Worm (Caenorhabditis elegans) whole organism, L1 larva: ENCODE data around the gene C06A6.2.

Experiments
- C04F5.9 ChIP-seq: sonication (generic microtip); optimal IDR thresholded peaks from 2 replicates; lab custom pipeline; 2016; ENCODE audit warnings: missing genetic modification characterization, missing compliant biosample characterization
- C16A3.4 ChIP-seq: fragments of 150-350 bp; optimal IDR thresholded peaks from 2 replicates; lab custom pipeline; 2014; ENCODE audit warnings: missing biosample characterization, missing genetic modification characterization
- aha-1 ChIP-seq: fragments of 150-350 bp; optimal IDR thresholded peaks from 2 replicates; lab custom pipeline; 2014; ENCODE audit warnings: missing biosample characterization, missing genetic modification characterization
- blmp-1 ChIP-seq: fragments of 150-350 bp; optimal IDR thresholded peaks from 2 replicates; lab custom pipeline; 2014; ENCODE audit warnings: missing biosample characterization, missing genetic modification characterization
- ceh-63 ChIP-seq: fragments of 200-800 bp; sonication (Bioruptor generic); optimal IDR thresholded peaks from 2 replicates; lab custom pipeline; 2018; ENCODE audit warnings: mild to moderate bottlenecking, missing genetic modification characterization, missing compliant biosample characterization
- ceh-88 ChIP-seq: fragments of 200-800 bp; sonication (Bioruptor generic); IDR thresholded peaks from 2 replicates; pipeline ENCODE4 v1.3.6; 2022; ENCODE audit warnings: missing genetic modification characterization, missing compliant biosample characterization
- ceh-90 ChIP-seq: sonication (generic microtip); optimal IDR thresholded peaks from 2 replicates; lab custom pipeline; 2016; ENCODE audit warnings: missing genetic modification characterization, missing compliant biosample characterization
- ces-1 ChIP-seq: fragments of 150-350 bp; optimal IDR thresholded peaks from 2 replicates; lab custom pipeline; 2014; ENCODE audit warnings: missing biosample characterization, missing genetic modification reagents, missing genetic modification characterization
- dpl-1 ChIP-seq, 3 experiments: fragments of 150-350 bp in 2 of 3; sonication (generic microtip) in 1 of 3; optimal IDR thresholded peaks; 2 replicates each; lab custom pipeline; 2014 to 2017; ENCODE audit warnings: missing biosample characterization in 3 of 3, missing genetic modification characterization in 3 of 3, missing genetic modification reagents in 3 of 3
- dsc-1 ChIP-seq: sonication (generic microtip); optimal IDR thresholded peaks from 2 replicates; lab custom pipeline; 2016; ENCODE audit warnings: mild to moderate bottlenecking, missing genetic modification characterization, missing compliant biosample characterization
- efl-1 ChIP-seq, 4 experiments: fragments of 150-350 bp; optimal IDR thresholded peaks in 3 of 4; peaks in 1 of 4; 1 replicate in 1 of 4; 2 replicates in 3 of 4; lab custom pipeline; 2014; ENCODE audit warnings: missing biosample characterization in 2 of 4, missing genetic modification characterization in 2 of 4, missing genetic modification reagents in 2 of 4
- egl-13 ChIP-seq: sonication (generic microtip); optimal IDR thresholded peaks from 2 replicates; lab custom pipeline; 2016; ENCODE audit warnings: missing genotype, missing genetic modification reagents, missing genetic modification characterization, missing compliant biosample characterization
- elt-2 ChIP-seq: sonication (generic microtip); optimal IDR thresholded peaks from 2 replicates; lab custom pipeline; 2016; ENCODE audit warnings: missing genetic modification characterization, mild to moderate bottlenecking, inconsistent platforms, missing compliant biosample characterization, missing genetic modification reagents
- elt-3 ChIP-seq, 6 experiments: fragments of 150-350 bp in 1 of 6; sonication (generic microtip); optimal IDR thresholded peaks; 2 replicates each; lab custom pipeline; 2017 to 2018; ENCODE audit warnings: missing biosample characterization in 6 of 6, missing genetic modification characterization in 6 of 6, inconsistent platforms in 1 of 6
- hlh-17 ChIP-seq: fragments of 200-800 bp; sonication (Bioruptor generic); optimal IDR thresholded peaks from 2 replicates; lab custom pipeline; 2018; ENCODE audit warnings: missing genetic modification characterization, mild to moderate bottlenecking, missing compliant biosample characterization, moderate library complexity, borderline replicate concordance
- hlh-4 ChIP-seq: sonication (generic microtip); optimal IDR thresholded peaks from 2 replicates; lab custom pipeline; 2016; ENCODE audit warnings: mild to moderate bottlenecking, missing genetic modification characterization, missing compliant biosample characterization
- irx-1 ChIP-seq: sonication (generic microtip); optimal IDR thresholded peaks from 2 replicates; lab custom pipeline; 2016; ENCODE audit warnings: missing genetic modification characterization, missing compliant biosample characterization
- isw-1 ChIP-seq: fragments of 200-800 bp; sonication (Bioruptor generic); IDR thresholded peaks from 2 replicates; pipeline ENCODE4 v1.3.6; 2022; ENCODE audit warnings: missing genetic modification characterization, missing compliant biosample characterization
- lin-15B ChIP-seq: fragments of 150-350 bp; sonication (generic microtip); optimal IDR thresholded peaks from 3 replicates; lab custom pipeline; 2014; ENCODE audit warnings: missing biosample characterization, missing genetic modification characterization
- lin-35 ChIP-seq, 2 experiments: fragments of 150-350 bp; optimal IDR thresholded peaks; 2 replicates each; lab custom pipeline; 2014; ENCODE audit warnings: missing biosample characterization in 2 of 2, missing genetic modification characterization in 2 of 2, missing genetic modification reagents in 2 of 2
- mdl-1 ChIP-seq, 2 experiments: fragments of 150-350 bp; optimal IDR thresholded peaks; 2 replicates each; lab custom pipeline; 2014 to 2017; ENCODE audit warnings: missing biosample characterization in 2 of 2, missing genetic modification characterization in 2 of 2, inconsistent platforms in 1 of 2
- nhr-12 ChIP-seq: sonication (generic microtip); optimal IDR thresholded peaks from 2 replicates; lab custom pipeline; 2017; ENCODE audit warnings: missing biosample characterization, missing genetic modification characterization
- nhr-20 ChIP-seq: sonication (generic microtip); optimal IDR thresholded peaks from 2 replicates; lab custom pipeline; 2016; ENCODE audit warnings: mild to moderate bottlenecking, missing genetic modification characterization, missing compliant biosample characterization
- nhr-28 ChIP-seq: fragments of 150-350 bp; optimal IDR thresholded peaks from 2 replicates; lab custom pipeline; 2014; ENCODE audit warnings: missing biosample characterization, missing genetic modification characterization
- nhr-47 ChIP-seq: sonication (generic microtip); optimal IDR thresholded peaks from 2 replicates; lab custom pipeline; 2016; ENCODE audit warnings: mild to moderate bottlenecking, missing genetic modification characterization, moderate library complexity, missing compliant biosample characterization
- nhr-84 ChIP-seq: sonication (generic microtip); optimal IDR thresholded peaks from 2 replicates; lab custom pipeline; 2017; ENCODE audit warnings: missing biosample characterization, missing genetic modification characterization
- nhr-85 ChIP-seq: sonication (generic microtip); peaks from one replicate; lab custom pipeline; 2016; ENCODE audit warnings: missing genetic modification characterization, inconsistent platforms, missing compliant biosample characterization
- pag-3 ChIP-seq: sonication (generic microtip); optimal IDR thresholded peaks from 2 replicates; lab custom pipeline; 2017; ENCODE audit warnings: missing genetic modification characterization, mild to moderate bottlenecking, missing compliant biosample characterization, antibody characterized with exemption, borderline replicate concordance; ENCODE audit not compliant: insufficient read depth
- pax-3 ChIP-seq: fragments of 200-800 bp; sonication (Bioruptor generic); optimal IDR thresholded peaks from 2 replicates; lab custom pipeline; 2018; ENCODE audit warnings: mild to moderate bottlenecking, missing genetic modification characterization, moderate library complexity, missing compliant biosample characterization
- pqm-1 ChIP-seq: sonication (generic microtip); optimal IDR thresholded peaks from 3 replicates; lab custom pipeline; 2017; ENCODE audit warnings: missing biosample characterization, missing genetic modification characterization
- snpc-4 ChIP-seq: fragments of 150-350 bp; optimal IDR thresholded peaks from 2 replicates; lab custom pipeline; 2014; ENCODE audit warnings: missing biosample characterization, missing genetic modification characterization
- sox-4 ChIP-seq: sonication (generic microtip); optimal IDR thresholded peaks from 2 replicates; lab custom pipeline; 2016; ENCODE audit warnings: missing genetic modification characterization, missing compliant biosample characterization
- sptf-1 ChIP-seq: fragments of 150-350 bp; optimal IDR thresholded peaks from 2 replicates; lab custom pipeline; 2014; ENCODE audit warnings: missing biosample characterization, missing genetic modification characterization
- sup-37 ChIP-seq: fragments of 200-800 bp; sonication (Bioruptor generic); optimal IDR thresholded peaks from 2 replicates; lab custom pipeline; 2018; ENCODE audit warnings: mild to moderate bottlenecking, missing genetic modification characterization, missing compliant biosample characterization
- unc-130 ChIP-seq: fragments of 150-350 bp; optimal IDR thresholded peaks from 2 replicates; lab custom pipeline; 2017; ENCODE audit warnings: missing biosample characterization, missing genetic modification characterization, inconsistent platforms
- unc-62 ChIP-seq: fragments of 150-350 bp; optimal IDR thresholded peaks from 2 replicates; lab custom pipeline; 2014; ENCODE audit warnings: missing biosample characterization, missing genetic modification reagents, missing genetic modification characterization
- vab-15 ChIP-seq: sonication (generic microtip); optimal IDR thresholded peaks from 2 replicates; lab custom pipeline; 2017; ENCODE audit warnings: missing genotype, mild to moderate bottlenecking, missing genetic modification characterization, missing compliant biosample characterization
- xbp-1 ChIP-seq: sonication (generic microtip); optimal IDR thresholded peaks from 2 replicates; lab custom pipeline; 2016; ENCODE audit warnings: missing genetic modification characterization, missing compliant biosample characterization
- zag-1 ChIP-seq: fragments of 150-350 bp; optimal IDR thresholded peaks from 2 replicates; lab custom pipeline; 2014; ENCODE audit warnings: missing biosample characterization, missing genetic modification characterization
- ztf-4 ChIP-seq: fragments of 150-350 bp; optimal IDR thresholded peaks from 2 replicates; lab custom pipeline; 2014; ENCODE audit warnings: missing biosample characterization, missing genetic modification characterization

Gene C06A6.2

ce11 chrIV:7850329-7850728 is 3.9 kb downstream of the C06A6.2 start:
- TF ChIP-seq C04F5.9: no peak
- no peak for TF ChIP-seq efl-1 (optimal IDR thresholded peaks at IDR 0.05; lab: Kevin White, UChicago)
- TF ChIP-seq efl-1 (GFP tag; optimal IDR thresholded peaks at IDR 0.05 in 1 of 2; lab: Kevin White, UChicago): peak in 1 of 2 experiments; percentile 73
- TF ChIP-seq, all 84 proteins: peak for 1

DNA sequence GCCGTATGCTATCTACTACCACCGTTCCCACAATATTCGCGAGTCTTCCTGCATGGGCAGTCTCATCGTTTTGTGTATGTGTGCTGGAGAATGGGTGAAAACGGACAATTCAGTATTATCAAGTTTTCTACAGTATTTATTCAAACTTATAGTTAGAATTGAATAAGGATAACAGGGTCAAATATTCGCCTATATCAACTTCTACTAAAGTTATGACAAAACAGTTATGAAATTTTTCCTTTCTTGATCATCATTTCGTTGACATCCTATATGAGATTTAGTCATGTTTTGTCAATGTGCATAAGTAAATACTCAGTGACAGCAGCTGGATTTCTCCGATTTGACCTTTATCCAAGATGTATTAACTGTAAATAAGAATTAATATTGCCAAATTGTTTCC is 4.9 kb downstream of the C06A6.2 start:
- TF ChIP-seq vab-15 (tag; lab: Kevin White, UChicago) (no peak), ztf-4 (tag; lab: Kevin White, UChicago) (no peak), egl-13 (tag; lab: Kevin White, UChicago) (no peak), ceh-90 (no peak), xbp-1 (tag; lab: Kevin White, UChicago) (no peak), nhr-12 (tag; lab: Kevin White, UChicago) (no peak), C16A3.4 (tag; lab: Kevin White, UChicago) (no peak), hlh-17 (GFP tag; lab: Kevin White, UChicago) (no peak), aha-1 (tag; lab: Kevin White, UChicago) (no peak), pqm-1 (tag; lab: Kevin White, UChicago) (no peak), snpc-4 (no peak), ces-1 (GFP tag; lab: Kevin White, UChicago) (no peak), ceh-88 (no peak), dsc-1 (tag; lab: Kevin White, UChicago) (no peak), nhr-28 (tag; lab: Kevin White, UChicago) (no peak), mdl-1 (tag; optimal IDR thresholded peaks at IDR 0.05; lab: Kevin White, UChicago) (no peak), hlh-4 (tag; lab: Kevin White, UChicago) (no peak)

DNA sequence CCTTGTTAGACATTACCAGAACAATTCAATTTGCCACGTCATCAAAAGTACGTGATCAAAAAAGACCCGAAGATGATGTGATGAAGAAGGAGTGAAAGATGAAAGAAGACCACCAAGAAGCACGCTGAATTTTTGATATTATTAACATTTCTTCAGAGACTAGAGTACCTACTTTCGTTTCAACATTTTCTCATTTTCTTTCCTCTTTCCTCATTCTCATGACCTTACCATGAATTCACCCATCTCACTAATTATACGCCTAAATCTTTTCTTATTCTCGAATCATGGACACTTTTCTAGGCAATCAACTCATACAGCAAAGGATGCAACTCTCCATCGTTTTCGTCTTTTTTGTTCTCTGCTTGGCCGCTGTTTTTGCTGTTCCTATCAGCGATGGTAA is 22.2 kb downstream of the C06A6.2 start, which contains the start of gene flp-10:
flp-10 (plus strand) TSS at position 301 of the 400 bp plus-strand sequence.
- TF ChIP-seq sptf-1 (tag; lab: Kevin White, UChicago) (no peak), egl-13 (tag; lab: Kevin White, UChicago) (no peak), unc-130 (tag; lab: Kevin White, UChicago) (no peak), dsc-1 (tag; lab: Kevin White, UChicago) (no peak), pax-3 (tag; lab: Kevin White, UChicago) (no peak), nhr-85 (tag; lab: Kevin White, UChicago) (no peak), nhr-47 (tag; lab: Kevin White, UChicago) (no peak), lin-15B (tag; lab: Kevin White, UChicago) (no peak), zag-1 (no peak), ces-1 (GFP tag; lab: Kevin White, UChicago) (no peak), dpl-1 (GFP tag; optimal IDR thresholded peaks at IDR 0.05; lab: Kevin White, UChicago) (no peak), efl-1 (optimal IDR thresholded peaks at IDR 0.05; lab: Kevin White, UChicago) (no peak), efl-1 (GFP tag; optimal IDR thresholded peaks at IDR 0.05 in 1 of 2; lab: Kevin White, UChicago) (no peak), mdl-1 (tag; optimal IDR thresholded peaks at IDR 0.05; lab: Kevin White, UChicago) (no peak), blmp-1 (tag; lab: Kevin White, UChicago) (no peak), snpc-4 (no peak)

ce11 chrIV:7870451-7870850 is 24.0 kb downstream of the C06A6.2 start, which contains the start of gene T06C10.3:
TSS of gene T06C10.3 (plus strand) at chrIV:7870751.
- no peak for TF ChIP-seq efl-1 (optimal IDR thresholded peaks at IDR 0.05; lab: Kevin White, UChicago)
- TF ChIP-seq efl-1 (GFP tag; optimal IDR thresholded peaks at IDR 0.05 in 1 of 2; lab: Kevin White, UChicago): peak in 1 of 2 experiments; percentile 71
- no peak for TF ChIP-seq sox-4
- TF ChIP-seq nhr-85 (tag; lab: Kevin White, UChicago): peak; percentile 42
- TF ChIP-seq irx-1: no peak
- no peak for TF ChIP-seq unc-62 (GFP tag; lab: Kevin White, UChicago)
- TF ChIP-seq, all 84 proteins: peak for 2

DNA sequence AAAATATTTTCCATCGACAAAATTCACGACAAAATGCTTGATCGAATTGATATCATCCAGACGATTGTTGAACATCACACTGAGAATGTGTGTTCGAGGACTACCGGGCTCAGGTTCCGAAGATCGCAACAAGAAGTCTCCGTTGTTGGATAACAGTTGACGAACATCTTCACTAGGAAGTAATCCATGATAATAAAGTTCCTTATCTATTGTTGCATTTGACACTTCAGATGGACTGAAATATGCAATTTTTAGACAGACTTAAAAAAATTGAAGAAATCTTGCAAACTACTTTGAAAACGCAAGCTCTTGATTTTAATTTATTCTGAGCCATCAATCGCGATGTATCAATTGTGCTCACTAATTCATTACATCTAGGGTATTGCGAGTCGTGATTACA is 30.8 kb downstream of the C06A6.2 start:
- TF ChIP-seq isw-1 (GFP tag; lab: Robert Waterston, UW): no peak
- no peak for TF ChIP-seq elt-2 (tag; lab: Kevin White, UChicago)
- no peak for TF ChIP-seq ceh-63
- TF ChIP-seq sup-37 (GFP tag; lab: Kevin White, UChicago): no peak
- TF ChIP-seq vab-15 (tag; lab: Kevin White, UChicago): no peak
- TF ChIP-seq nhr-28 (tag; lab: Kevin White, UChicago): no peak
- no peak for TF ChIP-seq nhr-12 (tag; lab: Kevin White, UChicago)
- no peak for TF ChIP-seq nhr-84
- TF ChIP-seq lin-35 (GFP tag; optimal IDR thresholded peaks at IDR 0.05; lab: Kevin White, UChicago): no peak
- TF ChIP-seq pag-3 (tag; lab: Kevin White, UChicago): no peak
- TF ChIP-seq irx-1: no peak
- TF ChIP-seq C16A3.4 (tag; lab: Kevin White, UChicago): no peak
- TF ChIP-seq nhr-20 (tag; lab: Kevin White, UChicago): no peak
- no peak for TF ChIP-seq blmp-1 (tag; lab: Kevin White, UChicago)
- no peak for TF ChIP-seq elt-3 (tag; optimal IDR thresholded peaks at IDR 0.05; lab: Kevin White, UChicago)
- TF ChIP-seq ztf-4 (tag; lab: Kevin White, UChicago): no peak
- no peak for TF ChIP-seq C04F5.9
